Worm (Caenorhabditis elegans) whole organism, late embryonic: Measurements from ENCODE around the gene T10F2.2.

ENCODE experiments used
- ceh-22 ChIP-seq: sonication (generic microtip); optimal IDR thresholded peaks from 2 replicates; lab custom pipeline; 2017; ENCODE audit warnings: missing biosample characterization, missing genetic modification characterization
- ceh-24 ChIP-seq: sonication (generic microtip); optimal IDR thresholded peaks from 2 replicates; lab custom pipeline; 2016; ENCODE audit warnings: mild to moderate bottlenecking, missing genetic modification characterization, missing compliant biosample characterization
- elt-2 ChIP-seq: sonication (generic microtip); optimal IDR thresholded peaks from 2 replicates; lab custom pipeline; 2016; ENCODE audit warnings: missing genetic modification reagents, missing genetic modification characterization, missing compliant biosample characterization
- hlh-6 ChIP-seq: sonication (generic microtip); optimal IDR thresholded peaks from 2 replicates; lab custom pipeline; 2016; ENCODE audit warnings: missing genotype, missing genetic modification characterization, missing compliant biosample characterization
- nfya-1 ChIP-seq: sonication (generic microtip); optimal IDR thresholded peaks from 2 replicates; lab custom pipeline; 2017; ENCODE audit warnings: missing genetic modification characterization, mild to moderate bottlenecking, missing compliant biosample characterization, antibody characterized with exemption, moderate library complexity
- pat-9 ChIP-seq: fragments of 200-800 bp; sonication (Bioruptor generic); optimal IDR thresholded peaks from 2 replicates; lab custom pipeline; 2018; ENCODE audit warnings: mild to moderate bottlenecking, missing genetic modification characterization, moderate library complexity, missing compliant biosample characterization
- pha-4 ChIP-seq: fragments of 150-350 bp; optimal IDR thresholded peaks from 2 replicates; lab custom pipeline; 2018; ENCODE audit warnings: missing biosample characterization, missing genetic modification reagents, missing genetic modification characterization
- pros-1 ChIP-seq: fragments of 150-350 bp; optimal IDR thresholded peaks from 2 replicates; lab custom pipeline; 2014; ENCODE audit warnings: missing biosample characterization, missing genetic modification reagents, missing genetic modification characterization
- tbx-2 ChIP-seq: sonication (generic microtip); optimal IDR thresholded peaks from 2 replicates; lab custom pipeline; 2016; ENCODE audit warnings: missing genetic modification characterization, missing compliant biosample characterization
- unc-3 ChIP-seq, 2 experiments: fragments of 200-800 bp in 1 of 2; sonication (Bioruptor generic) in 1 of 2; sonication (generic microtip) in 1 of 2; conservative IDR thresholded peaks in 1 of 2; optimal IDR thresholded peaks in 1 of 2; 2 replicates each; pipeline versions ENCODE4 v1.3.6 to Lab custom; 2016 to 2022; ENCODE audit warnings: missing compliant biosample characterization in 2 of 2, missing genetic modification characterization in 2 of 2, missing genetic modification reagents in 1 of 2

- TF ChIP-seq pat-9 (tag; lab: Kevin White, UChicago) (no peak), pha-4 (tag; lab: Kevin White, UChicago) (no peak), pros-1 (tag; lab: Kevin White, UChicago) (no peak), elt-2 (no peak), nfya-1 (no peak), tbx-2 (tag; lab: Kevin White, UChicago) (no peak), ceh-24 (tag; lab: Kevin White, UChicago) (no peak), ceh-22 (no peak), unc-3 (GFP tag; conservative IDR thresholded peaks at IDR 0.05; lab: Robert Waterston, UW) (no peak), unc-3 (tag; optimal IDR thresholded peaks at IDR 0.05; lab: Kevin White, UChicago) (no peak), hlh-6 (no peak)
Measured at ce11 chrIII:5181217-5181616, 16.1 kb upstream of the T10F2.2 start.
